Fruit fly (Drosophila melanogaster) whole organism, wandering third instar larva: ENCODE data around the gene CG33688.

Experiments
- Abd-B ChIP-seq: fragments of >200 bp; optimal IDR thresholded peaks from 2 replicates; lab custom pipeline; 2017; ENCODE audit warnings: missing biosample characterization, missing genetic modification characterization
- CG32264 ChIP-seq: fragments of 200-800 bp; sonication (Bioruptor generic); optimal IDR thresholded peaks from 2 replicates; lab custom pipeline; 2016; ENCODE audit warnings: missing biosample characterization, missing genetic modification characterization
- CG9705 ChIP-seq: fragments of 200-800 bp; sonication (Bioruptor generic); optimal IDR thresholded peaks from 2 replicates; lab custom pipeline; 2018; ENCODE audit warnings: missing biosample characterization, mild to moderate bottlenecking, missing genetic modification characterization
- CrebA ChIP-seq: fragments of 200-800 bp; sonication (Bioruptor generic); optimal IDR thresholded peaks from 2 replicates; lab custom pipeline; 2016; ENCODE audit warnings: missing biosample characterization, mild to moderate bottlenecking, missing genetic modification characterization, borderline replicate concordance
- Dfd ChIP-seq: fragments of >200 bp; optimal IDR thresholded peaks from 2 replicates; lab custom pipeline; 2017; ENCODE audit warnings: missing biosample characterization, missing genetic modification characterization
- Dif ChIP-seq: fragments of 200-275, 200-300 bp; sonication (Bioruptor generic); optimal IDR thresholded peaks from 2 replicates; lab custom pipeline; 2018; ENCODE audit warnings: missing biosample characterization, missing genetic modification characterization; ENCODE audit not compliant: partially characterized antibody
- GATAd ChIP-seq: sonication (Bioruptor generic); optimal IDR thresholded peaks from 2 replicates; lab custom pipeline; 2016; ENCODE audit warnings: missing biosample characterization, missing genetic modification characterization
- HLH106 ChIP-seq: fragments of 200-800 bp; optimal IDR thresholded peaks from 3 replicates; lab custom pipeline; 2019; ENCODE audit warnings: missing biosample characterization, mild to moderate bottlenecking, missing genetic modification characterization, moderate library complexity
- Hnf4 ChIP-seq: fragments of 200-800 bp; sonication (Bioruptor generic); optimal IDR thresholded peaks from 2 replicates; lab custom pipeline; 2016; ENCODE audit warnings: missing biosample characterization, mild to moderate bottlenecking, missing genetic modification characterization
- Hr78 ChIP-seq: fragments of >200 bp; optimal IDR thresholded peaks from 2 replicates; lab custom pipeline; 2017; ENCODE audit warnings: missing biosample characterization, missing genetic modification characterization
- Hr83 ChIP-seq: fragments of 200-300 bp; sonication (Bioruptor generic); optimal IDR thresholded peaks from 2 replicates; lab custom pipeline; 2016; ENCODE audit warnings: missing biosample characterization, mild to moderate bottlenecking, missing genetic modification characterization, moderate library complexity; ENCODE audit not compliant: poor library complexity, severe bottlenecking
- Mio ChIP-seq: sonication (Bioruptor generic); optimal IDR thresholded peaks from 2 replicates; lab custom pipeline; 2016; ENCODE audit warnings: missing biosample characterization, missing genetic modification characterization
- Myc ChIP-seq: fragments of >200 bp; optimal IDR thresholded peaks from 2 replicates; lab custom pipeline; 2017
- N ChIP-seq: fragments of >200 bp; optimal IDR thresholded peaks from 2 replicates; lab custom pipeline; 2018; ENCODE audit warnings: missing biosample characterization, missing external identifiers, missing genetic modification characterization
- OdsH ChIP-seq: fragments of 200-800 bp; sonication (Bioruptor generic); optimal IDR thresholded peaks from 2 replicates; lab custom pipeline; 2016; ENCODE audit warnings: missing biosample characterization, mild to moderate bottlenecking, missing genetic modification characterization
- Rel ChIP-seq, 2 experiments: fragments of 200-800 bp; sonication (Bioruptor generic) in 1 of 2; optimal IDR thresholded peaks; 2 replicates in 1 of 2; 3 replicates in 1 of 2; lab custom pipeline; 2016 to 2019; ENCODE audit warnings: mild to moderate bottlenecking in 2 of 2, missing biosample characterization in 2 of 2, missing genetic modification characterization in 2 of 2, moderate library complexity in 1 of 2
- Sp1 ChIP-seq: fragments of 200-800 bp; sonication (Bioruptor generic); optimal IDR thresholded peaks from 3 replicates; lab custom pipeline; 2019; ENCODE audit warnings: missing biosample characterization, mild to moderate bottlenecking, missing genetic modification characterization, moderate library complexity
- Vsx2 ChIP-seq: fragments of 200-300, 225-300 bp; sonication (Bioruptor generic); optimal IDR thresholded peaks from 2 replicates; lab custom pipeline; 2018; ENCODE audit warnings: missing biosample characterization, missing genetic modification characterization; ENCODE audit not compliant: partially characterized antibody
- br ChIP-seq: fragments of 200-800 bp; sonication (Bioruptor generic); optimal IDR thresholded peaks from 2 replicates; lab custom pipeline; 2016; ENCODE audit warnings: missing biosample characterization, missing genetic modification characterization
- brk ChIP-seq: fragments of 200-800 bp; sonication (Bioruptor generic); optimal IDR thresholded peaks from 2 replicates; lab custom pipeline; 2016; ENCODE audit warnings: missing biosample characterization, mild to moderate bottlenecking, missing genetic modification characterization
- dl ChIP-seq, 2 experiments: fragments of 175-275, 200-275 bp in 1 of 2; fragments of 200-275 bp in 1 of 2; sonication (Bioruptor generic); optimal IDR thresholded peaks; lab custom pipeline; 2018; ENCODE audit warnings: mild to moderate bottlenecking in 2 of 2, missing biosample characterization in 2 of 2, missing genetic modification characterization in 2 of 2, moderate library complexity in 2 of 2; ENCODE audit not compliant: partially characterized antibody in 2 of 2, insufficient read depth in 1 of 2
- dmrt93B ChIP-seq: fragments of 200-800 bp; sonication (Bioruptor generic); optimal IDR thresholded peaks from 2 replicates; lab custom pipeline; 2018; ENCODE audit warnings: missing biosample characterization, mild to moderate bottlenecking, missing genetic modification characterization
- dsf ChIP-seq: sonication (Bioruptor generic); optimal IDR thresholded peaks from 2 replicates; lab custom pipeline; 2016; ENCODE audit warnings: missing biosample characterization, missing genetic modification characterization, borderline replicate concordance
- ey ChIP-seq: fragments of 200-800 bp; sonication (Bioruptor generic); optimal IDR thresholded peaks from 2 replicates; lab custom pipeline; 2016; ENCODE audit warnings: missing biosample characterization, missing genetic modification characterization
- foxo ChIP-seq, 2 experiments: fragments of 200-800 bp; sonication (Bioruptor generic); optimal IDR thresholded peaks; 2 replicates in 1 of 2; 3 replicates in 1 of 2; lab custom pipeline; 2016 to 2017; ENCODE audit warnings: missing biosample characterization in 2 of 2, missing genetic modification characterization in 2 of 2
- fru ChIP-seq: fragments of 200-800 bp; sonication (Bioruptor generic); optimal IDR thresholded peaks from 3 replicates; lab custom pipeline; 2016; ENCODE audit warnings: missing biosample characterization, mild to moderate bottlenecking, missing genetic modification characterization
- h ChIP-seq: fragments of 200-800 bp; sonication (Bioruptor generic); optimal IDR thresholded peaks from 3 replicates; lab custom pipeline; 2016; ENCODE audit warnings: missing biosample characterization, mild to moderate bottlenecking, missing genetic modification characterization
- jim ChIP-seq: fragments of 175-275, 200-325 bp; sonication (Bioruptor generic); optimal IDR thresholded peaks from 2 replicates; lab custom pipeline; 2016; ENCODE audit warnings: missing biosample characterization, mild to moderate bottlenecking, missing genetic modification characterization
- lola ChIP-seq: fragments of >200 bp; optimal IDR thresholded peaks from 2 replicates; lab custom pipeline; 2017; ENCODE audit warnings: missing biosample characterization, missing genetic modification characterization
- pan ChIP-seq: fragments of >200 bp; optimal IDR thresholded peaks from 2 replicates; lab custom pipeline; 2017
- psq ChIP-seq: fragments of 200-800 bp; sonication (Bioruptor generic); optimal IDR thresholded peaks from 3 replicates; lab custom pipeline; 2017; ENCODE audit warnings: missing biosample characterization, mild to moderate bottlenecking, missing genetic modification characterization, moderate library complexity
- rgr ChIP-seq: fragments of 200-800 bp; sonication (Bioruptor generic); optimal IDR thresholded peaks from 3 replicates; lab custom pipeline; 2016; ENCODE audit warnings: missing biosample characterization, mild to moderate bottlenecking, missing genetic modification characterization
- sage ChIP-seq: fragments of 200-800 bp; sonication (Bioruptor generic); optimal IDR thresholded peaks from 2 replicates; lab custom pipeline; 2016; ENCODE audit warnings: missing biosample characterization, mild to moderate bottlenecking, missing genetic modification characterization
- sv ChIP-seq: fragments of 200-800 bp; sonication (Bioruptor generic); optimal IDR thresholded peaks from 3 replicates; lab custom pipeline; 2016; ENCODE audit warnings: missing biosample characterization, missing genetic modification characterization
- tai ChIP-seq: sonication (Bioruptor generic); optimal IDR thresholded peaks from 2 replicates; lab custom pipeline; 2016; ENCODE audit warnings: missing biosample characterization, missing genetic modification characterization
- usp ChIP-seq: fragments of >200 bp; optimal IDR thresholded peaks from 2 replicates; lab custom pipeline; 2017; ENCODE audit warnings: missing biosample characterization, missing genetic modification characterization
- woc ChIP-seq: sonication (Bioruptor generic); optimal IDR thresholded peaks from 2 replicates; lab custom pipeline; 2016; ENCODE audit warnings: missing biosample characterization, mild to moderate bottlenecking, missing genetic modification characterization

CG33688 gene

dm6 chr3L:16161847-16162556 lies 37.0 kb upstream of the CG33688 start:
- no peak for TF ChIP-seq pan (lab: Kevin White, UChicago)
- no peak for TF ChIP-seq CrebA
- peak; percentile 33 for TF ChIP-seq fru (GFP tag; lab: Kevin White, UChicago)
- no peak for TF ChIP-seq Abd-B (GFP tag; lab: Kevin White, UChicago)
- no peak for TF ChIP-seq Dif (GFP tag; lab: Kevin White, UChicago)
- no peak for TF ChIP-seq sv (GFP tag; lab: Kevin White, UChicago)
- no peak for TF ChIP-seq N (GFP tag; lab: Kevin White, UChicago)
- TF ChIP-seq jim = no peak
- peak; percentile 22 for TF ChIP-seq HLH106 (tag; lab: Kevin White, UChicago)
- peak; percentile 13 for TF ChIP-seq h (GFP tag; lab: Kevin White, UChicago)
- TF ChIP-seq OdsH = no peak
- TF ChIP-seq Hr83 (GFP tag; lab: Kevin White, UChicago) = no peak
- TF ChIP-seq Dfd = no peak
- TF ChIP-seq Hr78 (GFP tag; lab: Kevin White, UChicago) = no peak
- peak in 1 of 2 experiments; percentile 47 for TF ChIP-seq foxo (GFP tag; optimal IDR thresholded peaks at IDR 0.05; lab: Kevin White, UChicago)
- peak; percentile 23 for TF ChIP-seq Hnf4 (GFP tag; lab: Kevin White, UChicago)
- no peak for TF ChIP-seq Mio (GFP tag; lab: Kevin White, UChicago)
- no peak for TF ChIP-seq psq
- TF ChIP-seq tai (GFP tag; lab: Kevin White, UChicago) = peak; percentile 8
- peak; percentile 31 for TF ChIP-seq ey (GFP tag; lab: Kevin White, UChicago)
- TF ChIP-seq Sp1 = no peak
- no peak for TF ChIP-seq CG9705

DNA sequence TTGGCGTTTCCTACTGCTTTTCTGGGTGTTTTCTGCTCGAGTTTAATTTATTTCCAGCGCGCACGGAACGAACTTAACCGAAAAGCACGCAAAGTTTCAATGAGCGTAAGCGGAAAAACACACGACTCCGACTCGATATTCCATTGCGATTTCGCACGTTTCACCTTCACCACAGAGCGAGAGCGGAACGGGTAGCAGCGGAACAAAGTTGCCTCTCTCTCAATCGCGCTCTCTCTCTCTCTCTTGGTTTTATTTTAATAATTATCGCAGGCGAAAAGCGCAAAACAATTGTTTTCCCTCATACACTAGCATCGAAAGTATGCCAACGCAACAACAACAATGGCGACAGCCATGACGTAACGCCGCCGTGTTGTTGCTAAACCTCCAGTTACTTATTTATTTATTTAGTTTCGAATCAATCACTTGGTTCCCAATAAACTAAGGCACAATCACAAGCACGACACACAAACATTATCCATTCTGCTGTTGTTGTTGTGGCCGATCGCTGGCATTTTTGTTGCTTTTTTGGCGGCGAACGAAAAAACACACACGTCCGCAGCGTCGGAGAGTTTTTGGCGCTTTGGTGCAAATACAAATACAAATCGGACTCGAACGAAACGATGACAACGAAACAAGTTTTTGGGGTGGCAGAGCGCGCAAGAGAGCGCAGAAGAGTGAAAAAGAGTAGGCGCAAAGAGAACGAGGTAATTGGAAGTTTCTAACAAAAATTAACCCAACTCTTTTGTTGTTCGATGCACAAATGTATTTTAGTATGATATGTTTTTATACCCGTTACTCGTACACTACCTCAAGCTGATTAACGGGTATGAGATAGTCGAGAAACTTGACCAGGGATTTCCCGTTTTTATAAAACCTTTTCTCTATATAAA lies 34.6 kb upstream of the CG33688 start, which contains the start of gene CG5151:
Gene CG5151 (minus strand): TSS at position 552 of the 890 bp plus-strand sequence.
- peak; percentile 26 for TF ChIP-seq psq
- TF ChIP-seq sage (GFP tag; lab: Kevin White, UChicago) = peak; percentile 68
- peak; percentile 45 for TF ChIP-seq Hr83 (GFP tag; lab: Kevin White, UChicago)
- TF ChIP-seq CG9705 = no peak
- no peak for TF ChIP-seq Abd-B (GFP tag; lab: Kevin White, UChicago)
- TF ChIP-seq dsf (GFP tag; lab: Kevin White, UChicago) = no peak
- peak; percentile 14 for TF ChIP-seq fru (GFP tag; lab: Kevin White, UChicago)
- TF ChIP-seq foxo (GFP tag; optimal IDR thresholded peaks at IDR 0.05; lab: Kevin White, UChicago) = peak in 1 of 2 experiments; percentile 38
- TF ChIP-seq ey (GFP tag; lab: Kevin White, UChicago) = no peak
- TF ChIP-seq h (GFP tag; lab: Kevin White, UChicago) = peak; percentile 56
- no peak for TF ChIP-seq Hnf4 (GFP tag; lab: Kevin White, UChicago)
- no peak for TF ChIP-seq jim
- no peak for TF ChIP-seq CG32264 (GFP tag; lab: Kevin White, UChicago)
- no peak for TF ChIP-seq GATAd (GFP tag; lab: Kevin White, UChicago)
- TF ChIP-seq dmrt93B (GFP tag; lab: Kevin White, UChicago) = no peak
- TF ChIP-seq Vsx2 (GFP tag; lab: Kevin White, UChicago) = peak; percentile 86
- TF ChIP-seq Mio (GFP tag; lab: Kevin White, UChicago) = no peak
- peak; percentile 2 for TF ChIP-seq woc (GFP tag; lab: Kevin White, UChicago)
- peak; percentile 8 for TF ChIP-seq HLH106 (tag; lab: Kevin White, UChicago)
- TF ChIP-seq br (GFP tag; lab: Kevin White, UChicago) = peak; percentile 28
- peak; percentile 73 to 82 for TF ChIP-seq dl (GFP tag; optimal IDR thresholded peaks at IDR 0.05; lab: Kevin White, UChicago; ENCODE audit: insufficient read depth in 1 of 2, partially characterized antibody in 2 of 2)
- peak; percentile 88 for TF ChIP-seq Dif (GFP tag; lab: Kevin White, UChicago)
- no peak for TF ChIP-seq N (GFP tag; lab: Kevin White, UChicago)
- peak; percentile 56 for TF ChIP-seq CrebA
- TF ChIP-seq Hr78 (GFP tag; lab: Kevin White, UChicago) = no peak
- no peak for TF ChIP-seq pan (lab: Kevin White, UChicago)
- no peak for TF ChIP-seq lola (GFP tag; lab: Kevin White, UChicago)
- TF ChIP-seq Dfd = no peak
- no peak for TF ChIP-seq usp
- TF ChIP-seq rgr (GFP tag; lab: Kevin White, UChicago) = peak; percentile 28
- TF ChIP-seq sv (GFP tag; lab: Kevin White, UChicago) = no peak
- no peak for TF ChIP-seq tai (GFP tag; lab: Kevin White, UChicago)
- peak; percentile 23 for TF ChIP-seq brk (GFP tag; lab: Kevin White, UChicago)
- no peak for TF ChIP-seq Myc (lab: Kevin White, UChicago)
- TF ChIP-seq OdsH = no peak
- peak; percentile 65 for TF ChIP-seq Sp1
- TF ChIP-seq Rel (GFP tag; optimal IDR thresholded peaks at IDR 0.05; lab: Kevin White, UChicago) = no peak
- peak; percentile 68 for TF ChIP-seq Rel (tag; optimal IDR thresholded peaks at IDR 0.05; lab: Kevin White, UChicago)
